2 fruit fly cellular contexts compared by ENCODE assay signal in the genomic region with DNA sequence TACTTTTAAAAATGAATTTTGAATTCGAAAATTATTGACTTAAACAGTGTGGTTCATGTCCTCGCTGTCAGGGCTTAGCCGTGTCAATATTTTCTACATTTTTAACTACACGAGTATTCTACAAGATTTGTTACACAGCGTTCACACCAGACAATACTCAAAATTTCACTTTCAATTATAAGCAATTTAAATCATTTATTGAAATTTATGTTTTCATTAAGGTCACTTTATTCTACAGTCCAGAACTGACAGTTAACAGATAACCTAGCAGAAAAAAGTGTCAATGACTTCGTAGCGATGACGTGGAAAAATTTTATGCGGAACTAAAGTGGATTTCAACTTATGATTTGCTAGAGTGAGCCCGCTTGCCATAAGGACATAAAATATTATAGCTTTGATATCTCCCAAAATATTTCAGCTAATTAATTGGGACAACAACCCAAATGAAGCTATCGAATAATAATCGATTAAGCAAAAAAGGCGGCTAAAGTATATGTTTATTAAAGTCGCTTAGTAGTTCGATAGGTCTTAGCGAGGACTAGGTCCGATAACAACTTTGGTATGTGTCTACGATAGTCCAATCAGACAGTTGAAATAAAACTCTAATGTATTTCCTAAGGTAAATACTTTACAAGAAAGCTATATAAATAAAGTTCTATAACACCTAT.
TF ChIP-seq lines count a peak whose summit lies in the region.

No protein-coding gene starts in this region.

TF ChIP-seq in whole organism, embryonic, 481 proteins besides CTCF, POLR2A, EP300 and RAD21 (continued from another document and continues in another):
- TF ChIP-seq CG11560 (tag; IDR thresholded peaks at IDR 0.05; lab: Robert Waterston, UW) (peak; percentile 96; the same call in 2 of the 3 replicates), Spps (tag; optimal IDR thresholded peaks at IDR 0.05; lab: Kevin White, UChicago) (no peak), Meics (GFP tag; optimal IDR thresholded peaks at IDR 0.05; lab: Kevin White, UChicago) (peak; percentile 47), Max (GFP tag; optimal IDR thresholded peaks at IDR 0.05; lab: Kevin White, UChicago) (peak; percentile 50), Elba2 (GFP tag; optimal IDR thresholded peaks at IDR 0.05; lab: Kevin White, UChicago) (no peak), CG6683 (GFP tag; optimal IDR thresholded peaks at IDR 0.05; lab: Kevin White, UChicago) (no peak), CG31224 (GFP tag; IDR thresholded peaks at IDR 0.05; lab: Robert Waterston, UW) (no peak), CG3065 (GFP tag; optimal IDR thresholded peaks at IDR 0.05; lab: Kevin White, UChicago) (no peak), Ssrp (tag; optimal IDR thresholded peaks at IDR 0.05; lab: Kevin White, UChicago) (peak; percentile 45), CG8089 (GFP tag; optimal IDR thresholded peaks at IDR 0.05; lab: Kevin White, UChicago) (peak; percentile 5), CG3838 (GFP tag; optimal IDR thresholded peaks at IDR 0.05; lab: Kevin White, UChicago) (no peak), HLH54F (GFP tag; optimal IDR thresholded peaks at IDR 0.05; lab: Kevin White, UChicago) (peak; percentile 10), Nf-YC (tag; optimal IDR thresholded peaks at IDR 0.05; lab: Kevin White, UChicago) (peak; percentile 37), gro (GFP tag; optimal IDR thresholded peaks at IDR 0.05; lab: Kevin White, UChicago) (no peak), ato (GFP tag; IDR thresholded peaks at IDR 0.05; lab: Robert Waterston, UW; ENCODE audit: partially characterized antibody) (0 out of 2 replicates have a peak, but pooled peaks have one; percentile 10), CG34376 (GFP tag; optimal IDR thresholded peaks at IDR 0.05; lab: Kevin White, UChicago) (no peak), Dek (tag; optimal IDR thresholded peaks at IDR 0.05; lab: Kevin White, UChicago) (no peak), CG2129 (GFP tag; IDR thresholded peaks at IDR 0.05; lab: Robert Waterston, UW; ENCODE audit: partially characterized antibody) (no peak), CG10543 (GFP tag; optimal IDR thresholded peaks at IDR 0.05; lab: Kevin White, UChicago) (no peak), Fer1 (GFP tag; optimal IDR thresholded peaks at IDR 0.05; lab: Kevin White, UChicago) (no peak), CG6254 (GFP tag; optimal IDR thresholded peaks at IDR 0.05; lab: Kevin White, UChicago) (peak; percentile 6), CG18011 (GFP tag; optimal IDR thresholded peaks at IDR 0.05; lab: Kevin White, UChicago) (no peak), Optix (GFP tag; IDR thresholded peaks at IDR 0.05; lab: Robert Waterston, UW) (no peak; the same call in 1 of the 3 replicates), Dref (GFP tag; IDR thresholded peaks at IDR 0.05; lab: Robert Waterston, UW) (peak; percentile 88), CG14050 (GFP tag; IDR thresholded peaks at IDR 0.05; lab: Robert Waterston, UW) (peak; percentile 66), otp (GFP tag; IDR thresholded peaks at IDR 0.05; lab: Robert Waterston, UW) (peak; percentile 60; the same call in 1 of the 3 replicates), CG14860 (GFP tag; IDR thresholded peaks at IDR 0.05; lab: Robert Waterston, UW; ENCODE audit: partially characterized antibody) (0 out of 3 replicates have a peak, but pooled peaks have one; percentile 28), CG17361 (GFP tag; IDR thresholded peaks at IDR 0.05; lab: Robert Waterston, UW) (peak; percentile 74), CG13775 (GFP tag; optimal IDR thresholded peaks at IDR 0.05; lab: Kevin White, UChicago) (no peak), CG13894 (tag; optimal IDR thresholded peaks at IDR 0.05; lab: Kevin White, UChicago) (no peak), Hmx (GFP tag; optimal IDR thresholded peaks at IDR 0.05; lab: Kevin White, UChicago) (no peak), CG18619 (GFP tag; optimal IDR thresholded peaks at IDR 0.05; lab: Kevin White, UChicago) (no peak), CG15011 (GFP tag; optimal IDR thresholded peaks at IDR 0.05; lab: Kevin White, UChicago) (no peak), CkIIα-i1 (GFP tag; IDR thresholded peaks at IDR 0.05; lab: Robert Waterston, UW) (no peak), h (optimal IDR thresholded peaks at IDR 0.05; lab: Kevin White, UChicago) (no peak), H2.0 (GFP tag; IDR thresholded peaks at IDR 0.05; lab: Robert Waterston, UW) (peak; percentile 80), CG10565 (GFP tag; optimal IDR thresholded peaks at IDR 0.05; lab: Kevin White, UChicago) (no peak), CG31388 (GFP tag; optimal IDR thresholded peaks at IDR 0.05; lab: Kevin White, UChicago) (no peak), Myb (GFP tag; optimal IDR thresholded peaks at IDR 0.05; lab: Kevin White, UChicago) (no peak), pan (optimal IDR thresholded peaks at IDR 0.05; lab: Kevin White, UChicago) (no peak), pan (GFP tag; optimal IDR thresholded peaks at IDR 0.05 in 1 of 2, IDR thresholded peaks at IDR 0.05 in 1 of 2) (peak in 1 of 2 experiments; percentile 83), inv (GFP tag; IDR thresholded peaks at IDR 0.05; lab: Robert Waterston, UW; ENCODE audit: partially characterized antibody) (no peak), CG43689 (GFP tag; IDR thresholded peaks at IDR 0.05; lab: Robert Waterston, UW) (no peak), dpn (GFP tag; optimal IDR thresholded peaks at IDR 0.05; lab: Kevin White, UChicago) (peak in 1 of 2 experiments; percentile 36), HLH4C (GFP tag; IDR thresholded peaks at IDR 0.05; lab: Robert Waterston, UW; ENCODE audit: partially characterized antibody) (peak; percentile 69), hb (GFP tag; IDR thresholded peaks at IDR 0.05; lab: Robert Waterston, UW; ENCODE audit: partially characterized antibody) (peak; percentile 41; the same call in 1 of the 3 replicates), CG7745 (tag; optimal IDR thresholded peaks at IDR 0.05; lab: Kevin White, UChicago) (no peak), CG1602 (GFP tag; optimal IDR thresholded peaks at IDR 0.05; lab: Kevin White, UChicago) (no peak), kay (GFP tag; optimal IDR thresholded peaks at IDR 0.05; lab: Kevin White, UChicago) (no peak), Dbx (GFP tag; IDR thresholded peaks at IDR 0.05; lab: Robert Waterston, UW) (peak; percentile 78), tup (GFP tag; optimal IDR thresholded peaks at IDR 0.05; lab: Kevin White, UChicago) (no peak), croc (GFP tag; conservative IDR thresholded peaks at IDR 0.05; lab: Robert Waterston, UW) (no peak; the same call in 2 of the 3 replicates), Sin3A (optimal IDR thresholded peaks at IDR 0.05; lab: Kevin White, UChicago) (no peak), dati (GFP tag; IDR thresholded peaks at IDR 0.05; lab: Robert Waterston, UW) (no peak), CG6765 (GFP tag; optimal IDR thresholded peaks at IDR 0.05; lab: Kevin White, UChicago) (no peak), vvl (GFP tag; IDR thresholded peaks at IDR 0.05; lab: Robert Waterston, UW) (peak; percentile 90), ERR (GFP tag; optimal IDR thresholded peaks at IDR 0.05; lab: Kevin White, UChicago) (no peak), unpg (GFP tag; optimal IDR thresholded peaks at IDR 0.05; lab: Kevin White, UChicago) (no peak), fd102C (GFP tag; optimal IDR thresholded peaks at IDR 0.05; lab: Kevin White, UChicago) (no peak), psq (GFP tag; optimal IDR thresholded peaks at IDR 0.05; lab: Kevin White, UChicago) (no peak), chn (GFP tag; optimal IDR thresholded peaks at IDR 0.05; lab: Kevin White, UChicago) (no peak)

TF ChIP-seq in whole organism, prepupa, 60 proteins besides CTCF, POLR2A, EP300 and RAD21 (continued from another document):
- TF ChIP-seq salr (GFP tag; optimal IDR thresholded peaks at IDR 0.05; lab: Kevin White, UChicago) (no peak), Blimp-1 (GFP tag; optimal IDR thresholded peaks at IDR 0.05; lab: Kevin White, UChicago) (peak; percentile 88), Hr39 (GFP tag; optimal IDR thresholded peaks at IDR 0.05; lab: Kevin White, UChicago) (peak; percentile 47), CG10669 (GFP tag; optimal IDR thresholded peaks at IDR 0.05; lab: Kevin White, UChicago) (peak; percentile 62), fd85E (GFP tag; optimal IDR thresholded peaks at IDR 0.05; lab: Kevin White, UChicago) (no peak), achi (GFP tag; optimal IDR thresholded peaks at IDR 0.05; lab: Kevin White, UChicago) (peak; percentile 11), pdm3 (GFP tag; optimal IDR thresholded peaks at IDR 0.05; lab: Kevin White, UChicago) (peak; percentile 54), Met (GFP tag; optimal IDR thresholded peaks at IDR 0.05; lab: Kevin White, UChicago) (peak; percentile 16), svp (GFP tag; lab: Kevin White, UChicago) (peak; percentile 15), Lpt (GFP tag; optimal IDR thresholded peaks at IDR 0.05; lab: Kevin White, UChicago) (peak; percentile 33), ss (GFP tag; optimal IDR thresholded peaks at IDR 0.05; lab: Kevin White, UChicago) (no peak), Ets96B (tag; optimal IDR thresholded peaks at IDR 0.05; lab: Kevin White, UChicago) (no peak), CG4318 (GFP tag; optimal IDR thresholded peaks at IDR 0.05; lab: Kevin White, UChicago) (no peak), spab (GFP tag; optimal IDR thresholded peaks at IDR 0.05; lab: Kevin White, UChicago) (no peak), CG9139 (GFP tag; optimal IDR thresholded peaks at IDR 0.05; lab: Kevin White, UChicago) (no peak), vri (GFP tag; optimal IDR thresholded peaks at IDR 0.05; lab: Kevin White, UChicago) (no peak), CG7368 (GFP tag; optimal IDR thresholded peaks at IDR 0.05; lab: Kevin White, UChicago) (peak; percentile 37), CG6276 (GFP tag; optimal IDR thresholded peaks at IDR 0.05; lab: Kevin White, UChicago) (no peak), CG8119 (GFP tag; IDR thresholded peaks at IDR 0.05; lab: Robert Waterston, UW) (peak; percentile 79; the same call in 2 of the 3 replicates), Smox (GFP tag; optimal IDR thresholded peaks at IDR 0.05; lab: Kevin White, UChicago) (peak; percentile 8), CG11294 (GFP tag; IDR thresholded peaks at IDR 0.05; lab: Robert Waterston, UW) (no peak), dac (GFP tag; optimal IDR thresholded peaks at IDR 0.05; lab: Kevin White, UChicago) (no peak)
TF ChIP-seq in whole organism, prepupa: peak in this region for 24.
